Fruit fly (Drosophila melanogaster) Kc167 (cell line): Measurements from ENCODE around the gene CG8944.

ENCODE experiments used
- Myc ChIP-seq: fragments of >200 bp; optimal IDR thresholded peaks from 2 replicates; lab custom pipeline; 2017; ENCODE audit warnings: missing external identifiers
- Sin3A ChIP-seq: fragments of >200 bp; optimal IDR thresholded peaks from 2 replicates; lab custom pipeline; 2018; ENCODE audit warnings: missing external identifiers
- h ChIP-seq: fragments of >200 bp; optimal IDR thresholded peaks from 3 replicates; lab custom pipeline; 2018; ENCODE audit warnings: missing external identifiers
- insv ChIP-seq: fragments of >200 bp; optimal IDR thresholded peaks from 3 replicates; lab custom pipeline; 2018; ENCODE audit warnings: missing external identifiers
- psq ChIP-seq: fragments of >200 bp; optimal IDR thresholded peaks from 2 replicates; lab custom pipeline; 2017; ENCODE audit warnings: missing external identifiers
- ttk ChIP-seq: sonication (Bioruptor generic); optimal IDR thresholded peaks from 2 replicates; lab custom pipeline; 2017; ENCODE audit warnings: missing external identifiers

Gene CG8944

DNA sequence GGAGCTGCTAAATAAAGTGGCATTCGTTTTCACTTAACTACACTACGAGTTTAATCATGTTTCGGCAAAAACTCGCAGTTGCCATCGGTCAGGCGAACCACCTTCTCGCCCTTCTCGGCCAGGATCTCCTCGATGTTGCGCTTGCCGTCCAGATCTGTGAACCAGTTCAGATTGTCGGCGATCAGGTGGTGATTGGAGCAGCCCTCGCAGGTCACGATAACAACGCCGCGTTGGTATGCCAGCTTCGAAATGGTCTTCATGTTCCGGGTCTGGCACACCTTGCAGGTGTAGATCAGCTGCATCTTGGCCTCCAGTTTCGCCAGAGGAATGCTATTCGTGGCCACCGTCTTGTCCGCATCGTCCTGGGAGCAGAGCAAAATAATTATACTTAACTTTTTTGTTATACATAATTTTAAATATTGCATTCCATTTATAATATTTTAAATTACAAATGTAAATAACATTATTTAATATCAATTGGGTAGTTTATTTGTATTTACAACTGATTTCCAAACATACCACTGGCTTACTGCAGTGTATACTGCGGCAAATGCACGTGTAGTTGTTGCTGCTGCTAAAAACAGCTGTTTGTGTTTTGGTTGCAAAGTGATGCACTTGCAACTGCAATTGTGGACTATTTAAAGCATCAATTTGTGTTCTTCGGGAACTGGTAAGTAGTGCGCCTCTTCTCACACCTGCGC, 12.7 kb downstream of the CG8944 start:
- TF ChIP-seq insv (lab: Kevin White, UChicago) (no peak), h (lab: Kevin White, UChicago) (no peak), psq (lab: Kevin White, UChicago) (no peak), Myc (lab: Kevin White, UChicago) (no peak), Sin3A (no peak)

DNA sequence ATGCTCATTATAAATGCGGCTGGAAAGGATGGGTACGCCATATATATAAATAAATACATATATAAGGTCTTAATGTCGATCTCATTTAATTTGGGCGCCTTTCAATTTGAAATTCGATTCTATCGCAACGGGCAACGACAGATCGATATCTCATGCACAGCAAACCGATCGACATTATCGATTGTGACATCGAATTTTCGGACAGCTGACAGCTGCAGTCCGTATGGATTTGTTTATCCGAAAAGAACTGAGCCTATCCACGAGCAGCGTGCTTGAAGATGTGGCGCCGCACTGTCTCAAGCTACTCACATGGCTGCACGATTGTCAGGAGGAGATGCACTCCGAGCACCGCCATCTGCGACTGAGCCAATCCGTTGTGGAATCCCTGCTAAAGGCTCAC, 14.1 kb downstream of the CG8944 start, which contains the start of gene CG8191:
TSS of gene CG8191 (plus strand) at position 211 of the 400 bp plus-strand sequence.
- TF ChIP-seq Sin3A (no peak), insv (lab: Kevin White, UChicago) (no peak), ttk (lab: Kevin White, UChicago) (no peak), psq (lab: Kevin White, UChicago) (no peak), h (lab: Kevin White, UChicago) (no peak), Myc (lab: Kevin White, UChicago) (no peak)

DNA sequence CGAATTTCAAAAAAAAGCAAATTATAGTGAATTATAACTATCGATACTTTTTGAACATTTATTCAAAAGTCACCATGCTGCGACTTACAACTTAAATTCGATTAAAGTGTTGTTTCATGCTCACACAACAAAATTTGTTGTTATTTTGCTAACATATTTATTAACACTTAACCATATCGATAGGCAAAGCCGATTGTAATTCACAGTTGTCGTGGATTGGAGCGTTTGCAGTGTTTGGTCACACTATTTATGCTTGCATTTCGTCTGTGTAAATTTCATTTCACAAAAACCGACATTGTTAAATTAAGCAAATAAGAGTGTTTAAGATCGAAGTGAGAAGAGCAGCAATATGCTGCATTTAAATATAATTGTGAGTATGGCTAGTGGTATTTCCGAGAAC, 33.6 kb downstream of the CG8944 start, which contains the start of gene HUWE1:
TSS of gene HUWE1 (plus strand) at position 220 of the 400 bp plus-strand sequence.
- no peak for TF ChIP-seq insv (lab: Kevin White, UChicago)

DNA sequence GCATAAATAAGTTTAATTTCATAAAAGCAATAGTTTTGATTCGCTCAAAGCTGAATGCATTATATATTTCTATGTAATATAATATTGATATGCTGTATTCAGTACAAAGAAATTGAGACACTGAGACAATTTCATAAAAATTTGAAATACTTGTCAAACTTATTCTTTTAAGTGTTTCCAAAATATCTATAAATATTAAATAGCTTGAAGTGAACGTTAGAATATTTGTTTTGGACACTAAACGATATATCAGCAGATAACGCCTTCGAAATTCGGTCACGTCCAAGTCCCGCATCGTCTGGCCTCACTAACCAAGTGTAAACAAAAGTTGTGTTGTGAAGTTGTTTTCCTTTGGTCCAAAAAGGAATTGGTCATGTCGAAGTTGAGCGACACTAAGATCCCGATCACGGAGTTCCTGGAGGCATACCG, 35.3 kb downstream of the CG8944 start:
- no peak for TF ChIP-seq Sin3A

- no peak for TF ChIP-seq Sin3A
- TF ChIP-seq insv (lab: Kevin White, UChicago): no peak
- TF ChIP-seq psq (lab: Kevin White, UChicago): no peak
- TF ChIP-seq ttk (lab: Kevin White, UChicago): no peak
- TF ChIP-seq h (lab: Kevin White, UChicago): no peak
- no peak for TF ChIP-seq Myc (lab: Kevin White, UChicago)
These were observed 35.9 kb downstream of the CG8944 start, which contains the start of the genes CG9281 and CG15601 for dm6 chrX:15709984-15710750. CG9281 (minus strand) TSS chrX:15710539. CG15601 (plus strand) TSS chrX:15710647.

- TF ChIP-seq Sin3A (no peak), Myc (lab: Kevin White, UChicago) (no peak), insv (lab: Kevin White, UChicago) (no peak), ttk (lab: Kevin White, UChicago) (no peak), h (lab: Kevin White, UChicago) (no peak), psq (lab: Kevin White, UChicago) (no peak)
These were observed 36.4 kb downstream of the CG8944 start for dm6 chrX:15709624-15709983.

- no peak for TF ChIP-seq ttk (lab: Kevin White, UChicago)
- no peak for TF ChIP-seq insv (lab: Kevin White, UChicago)
- no peak for TF ChIP-seq Sin3A
- TF ChIP-seq psq (lab: Kevin White, UChicago): no peak
- TF ChIP-seq h (lab: Kevin White, UChicago): no peak
- no peak for TF ChIP-seq Myc (lab: Kevin White, UChicago)
These were observed 42.3 kb downstream of the CG8944 start, which contains the start of the genes Pis and Hap40 for dm6 chrX:15703720-15704206. Pis (minus strand) TSS chrX:15703770. Hap40 (plus strand) TSS chrX:15704125.

- TF ChIP-seq insv (lab: Kevin White, UChicago): no peak
- no peak for TF ChIP-seq Myc (lab: Kevin White, UChicago)
- no peak for TF ChIP-seq ttk (lab: Kevin White, UChicago)
- no peak for TF ChIP-seq Sin3A
- TF ChIP-seq h (lab: Kevin White, UChicago): no peak
- no peak for TF ChIP-seq psq (lab: Kevin White, UChicago)
These were observed 45.0 kb downstream of the CG8944 start, which contains the start of gene CG9240 for dm6 chrX:15701047-15701446. CG9240 (minus strand) TSS chrX:15701259.

- TF ChIP-seq Myc (lab: Kevin White, UChicago): no peak
These were observed 48.3 kb downstream of the CG8944 start for dm6 chrX:15697581-15698208.

- TF ChIP-seq insv (lab: Kevin White, UChicago): no peak
- no peak for TF ChIP-seq Sin3A
- no peak for TF ChIP-seq Myc (lab: Kevin White, UChicago)
- TF ChIP-seq h (lab: Kevin White, UChicago): no peak
- no peak for TF ChIP-seq psq (lab: Kevin White, UChicago)
- TF ChIP-seq ttk (lab: Kevin White, UChicago): no peak
These were observed 49.0 kb downstream of the CG8944 start, which contains the start of gene CG8128 for dm6 chrX:15696854-15697540. CG8128 (plus strand) TSS chrX:15697494.
